Fruit fly (Drosophila melanogaster): ENCODE measurements around the gene CG42238.
A peak's percentile ranks its signal among the peaks of the same experiment; 100 is the strongest.

CG42238 gene

dm6 chr2L:21096448-21096994, 44.6 kb upstream of the CG42238 start, which contains the start of gene CG34136 (continued):
- peak; percentile 45 for TF ChIP-seq CG15269 (tag; optimal IDR thresholded peaks at IDR 0.05)
- no peak for TF ChIP-seq Lhr (GFP tag; optimal IDR thresholded peaks at IDR 0.05)
- peak; percentile 45 to 75 for TF ChIP-seq bsh (GFP tag; optimal IDR thresholded peaks at IDR 0.05)
- TF ChIP-seq CG4328 (GFP tag; optimal IDR thresholded peaks at IDR 0.05) = no peak
- peak; percentile 6 for TF ChIP-seq CG6254 (GFP tag; optimal IDR thresholded peaks at IDR 0.05)
- peak; percentile 18 for TF ChIP-seq Abd-B (GFP tag; optimal IDR thresholded peaks at IDR 0.05)
- TF ChIP-seq Doc2 (GFP tag; IDR thresholded peaks at IDR 0.05) = no peak
- no peak for TF ChIP-seq slp2 (GFP tag; optimal IDR thresholded peaks at IDR 0.05)
- peak; percentile 36 for TF ChIP-seq grau (tag; optimal IDR thresholded peaks at IDR 0.05)
- no peak for TF ChIP-seq rib (GFP tag; IDR thresholded peaks at IDR 0.05)
- TF ChIP-seq lbe (GFP tag; optimal IDR thresholded peaks at IDR 0.05) = peak; percentile 14
- peak; percentile 20 for TF ChIP-seq fd96Cb (tag; optimal IDR thresholded peaks at IDR 0.05)
- no peak for TF ChIP-seq Dip2 (GFP tag; IDR thresholded peaks at IDR 0.05)
- peak; percentile 12 for TF ChIP-seq Fer1 (GFP tag; optimal IDR thresholded peaks at IDR 0.05)
- TF ChIP-seq nerfin-2 (GFP tag; IDR thresholded peaks at IDR 0.05; ENCODE audit: partially characterized antibody) = no peak
- TF ChIP-seq wek (GFP tag; optimal IDR thresholded peaks at IDR 0.05) = no peak
- peak; percentile 3 for TF ChIP-seq shn (GFP tag; optimal IDR thresholded peaks at IDR 0.05)
- TF ChIP-seq stwl (tag; optimal IDR thresholded peaks at IDR 0.05) = no peak
- TF ChIP-seq fd3F (GFP tag; optimal IDR thresholded peaks at IDR 0.05) = no peak
- TF ChIP-seq Ada2b (GFP tag; IDR thresholded peaks at IDR 0.05) = no peak
- TF ChIP-seq CG1602 (GFP tag; optimal IDR thresholded peaks at IDR 0.05) = peak; percentile 3
- TF ChIP-seq nom (GFP tag; optimal IDR thresholded peaks at IDR 0.05) = peak; percentile 85
- TF ChIP-seq tna (GFP tag; IDR thresholded peaks at IDR 0.05; ENCODE audit: partially characterized antibody) = no peak
- no peak for TF ChIP-seq CG16863 (GFP tag; optimal IDR thresholded peaks at IDR 0.05)
- peak; percentile 6 for TF ChIP-seq BtbVII (GFP tag; optimal IDR thresholded peaks at IDR 0.05)
- TF ChIP-seq C15 (GFP tag; IDR thresholded peaks at IDR 0.05) = no peak
- no peak for TF ChIP-seq ken (GFP tag; IDR thresholded peaks at IDR 0.05)
- TF ChIP-seq CG5245 (GFP tag; optimal IDR thresholded peaks at IDR 0.05) = no peak
- TF ChIP-seq Camta (GFP tag; optimal IDR thresholded peaks at IDR 0.05) = no peak
- peak; percentile 19 for TF ChIP-seq CG13894 (tag; optimal IDR thresholded peaks at IDR 0.05)
- TF ChIP-seq mld (GFP tag; IDR thresholded peaks at IDR 0.05; ENCODE audit: partially characterized antibody) = no peak
- peak; percentile 70 for TF ChIP-seq gem (tag; optimal IDR thresholded peaks at IDR 0.05)
- TF ChIP-seq usp (GFP tag; optimal IDR thresholded peaks at IDR 0.05) = no peak
- peak; percentile 38 for TF ChIP-seq CG9727 (GFP tag; optimal IDR thresholded peaks at IDR 0.05)
- no peak for TF ChIP-seq CG7745 (tag; optimal IDR thresholded peaks at IDR 0.05)
- peak; percentile 11 for TF ChIP-seq CG2875 (GFP tag; optimal IDR thresholded peaks at IDR 0.05)
- no peak for TF ChIP-seq Elba2 (GFP tag; optimal IDR thresholded peaks at IDR 0.05)
- no peak for TF ChIP-seq Antp (GFP tag; optimal IDR thresholded peaks at IDR 0.05)
- TF ChIP-seq prd (optimal IDR thresholded peaks at IDR 0.05) = no peak
- TF ChIP-seq prd (GFP tag; IDR thresholded peaks at IDR 0.05) = peak; percentile 30; the same call in 1 of the 3 replicates
- TF ChIP-seq Nf-YA (GFP tag; IDR thresholded peaks at IDR 0.05) = no peak
- TF ChIP-seq Gsc (GFP tag; IDR thresholded peaks at IDR 0.05) = no peak
- TF ChIP-seq CG8924 (tag; optimal IDR thresholded peaks at IDR 0.05) = peak; percentile 13
- no peak for TF ChIP-seq CG12236 (GFP tag; optimal IDR thresholded peaks at IDR 0.05)
- no peak for TF ChIP-seq Jarid2 (GFP tag; optimal IDR thresholded peaks at IDR 0.05)
- TF ChIP-seq Six4 (GFP tag; optimal IDR thresholded peaks at IDR 0.05) = peak; percentile 56
- no peak for TF ChIP-seq D (optimal IDR thresholded peaks at IDR 0.05)
- no peak for TF ChIP-seq D (GFP tag; optimal IDR thresholded peaks at IDR 0.05)
- peak; percentile 50 for TF ChIP-seq CG10979 (tag; optimal IDR thresholded peaks at IDR 0.05)
- TF ChIP-seq CG3726 (GFP tag; IDR thresholded peaks at IDR 0.05) = no peak
- peak; percentile 31 for TF ChIP-seq CG18764 (GFP tag; optimal IDR thresholded peaks at IDR 0.05)
